Worm (Caenorhabditis elegans): ENCODE results near the gene gfi-1.

The gfi-1 gene

DNA sequence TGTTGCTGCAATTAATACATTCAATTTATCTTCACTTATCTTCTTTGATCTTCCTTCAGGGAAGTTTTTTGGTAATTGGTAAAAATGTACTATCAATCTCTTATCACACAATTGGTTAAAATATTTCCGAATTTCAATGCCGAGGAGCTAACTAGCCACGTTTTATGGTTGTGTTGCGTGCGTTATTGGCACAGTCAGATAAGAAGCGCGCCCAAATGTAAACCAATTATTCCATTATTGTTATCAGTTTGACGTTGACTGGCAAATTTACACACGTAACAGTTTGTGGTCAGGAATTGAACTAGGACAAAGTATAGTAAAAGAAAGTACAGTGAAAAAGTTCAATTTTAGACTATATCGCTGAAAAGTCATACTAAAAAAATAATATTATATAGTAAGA, 7.9 kb upstream of the gfi-1 start:
- TF ChIP-seq ets-4 (tag; optimal IDR thresholded peaks at IDR 0.05) (no peak), ceh-18 (tag; optimal IDR thresholded peaks at IDR 0.05) (no peak), unc-42 (tag; optimal IDR thresholded peaks at IDR 0.05) (no peak), elt-2 (tag; optimal IDR thresholded peaks at IDR 0.05) (peak; percentile 13), hlh-6 (tag; optimal IDR thresholded peaks at IDR 0.05) (no peak)

DNA sequence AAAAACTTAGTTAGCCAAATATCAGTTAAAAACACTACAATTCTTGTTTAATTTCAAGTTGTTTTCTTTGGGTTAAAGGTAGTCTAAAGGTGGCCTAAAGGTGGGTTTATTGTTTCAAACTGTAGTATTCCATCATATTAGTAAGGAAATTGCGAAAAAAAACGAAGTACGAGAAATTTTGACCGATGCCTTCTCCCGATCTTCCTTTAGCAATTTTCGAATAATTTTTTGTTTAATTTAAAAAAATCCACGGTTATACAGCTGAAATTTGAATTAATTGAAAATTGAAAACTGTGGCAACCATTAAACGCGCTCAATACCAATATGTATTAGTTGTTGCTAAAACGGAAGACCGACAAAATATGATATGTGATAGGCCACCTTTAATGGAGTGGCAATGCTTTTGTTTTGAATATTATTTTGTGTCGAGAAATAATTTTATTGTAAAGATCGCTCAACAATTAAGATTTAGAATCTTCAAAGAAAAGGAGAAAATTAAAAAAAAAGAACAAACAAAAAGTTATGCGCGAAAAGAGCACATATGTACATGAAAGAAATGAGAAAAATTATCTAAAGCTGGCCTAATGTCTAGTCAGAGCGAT, 1.3 kb upstream of the gfi-1 start:
- TF ChIP-seq pax-1 (tag; optimal IDR thresholded peaks at IDR 0.05), result no peak
- TF ChIP-seq hlh-13 (GFP tag; optimal IDR thresholded peaks at IDR 0.05), result no peak
- no peak for TF ChIP-seq unc-86 (tag; optimal IDR thresholded peaks at IDR 0.05)
- no peak for TF ChIP-seq C38D4.7 (GFP tag; optimal IDR thresholded peaks at IDR 0.05)
- no peak for TF ChIP-seq ceh-48 (tag; optimal IDR thresholded peaks at IDR 0.05)
- TF ChIP-seq sox-4 (tag; optimal IDR thresholded peaks at IDR 0.05), result no peak
- TF ChIP-seq hlh-30 (tag; optimal IDR thresholded peaks at IDR 0.05; ENCODE audit: insufficient read depth), result no peak
- no peak for TF ChIP-seq Y22D7AL.16 (tag; optimal IDR thresholded peaks at IDR 0.05)
- TF ChIP-seq tbx-2 (tag; optimal IDR thresholded peaks at IDR 0.05), result no peak
- TF ChIP-seq fax-1 (tag; optimal IDR thresholded peaks at IDR 0.05), result no peak

DNA sequence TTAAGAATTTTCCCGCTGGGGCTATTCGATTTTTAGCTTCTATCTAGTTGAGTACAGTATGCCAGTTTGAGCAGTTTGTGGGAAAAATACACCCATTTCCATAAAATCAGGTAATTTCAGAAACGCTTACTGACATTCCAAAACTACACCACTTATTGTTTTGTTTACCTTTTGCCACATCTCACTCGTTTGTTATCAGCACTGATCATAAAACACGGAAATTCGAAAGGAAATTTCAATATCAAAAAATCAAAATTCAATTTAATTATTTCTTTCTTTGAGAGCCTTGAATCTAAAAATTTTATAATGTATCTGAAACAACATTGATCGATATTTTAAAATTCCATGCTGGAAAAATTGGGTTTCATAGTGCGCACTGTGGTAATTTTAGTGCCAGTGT, 797 bp upstream of the gfi-1 start:
- no peak for TF ChIP-seq C08G9.2 (tag; optimal IDR thresholded peaks at IDR 0.05)
- TF ChIP-seq unc-86 (tag; optimal IDR thresholded peaks at IDR 0.05), result no peak
- TF ChIP-seq ceh-22 (tag; optimal IDR thresholded peaks at IDR 0.05), result no peak
- no peak for TF ChIP-seq elt-4 (tag; optimal IDR thresholded peaks at IDR 0.05)
- no peak for TF ChIP-seq ceh-14 (tag; optimal IDR thresholded peaks at IDR 0.05)
- no peak for TF ChIP-seq pros-1 (tag; optimal IDR thresholded peaks at IDR 0.05)
- TF ChIP-seq pag-3 (tag; optimal IDR thresholded peaks at IDR 0.05; ENCODE audit: borderline replicate concordance), result no peak
- TF ChIP-seq Y22D7AL.16 (tag; optimal IDR thresholded peaks at IDR 0.05), result no peak
- TF ChIP-seq gmeb-2 (tag; optimal IDR thresholded peaks at IDR 0.05), result no peak
- TF ChIP-seq ceh-18 (tag; optimal IDR thresholded peaks at IDR 0.05), result no peak
- TF ChIP-seq K09A11.1 (tag; optimal IDR thresholded peaks at IDR 0.05; ENCODE audit: insufficient read depth), result no peak
- TF ChIP-seq eyg-1 (tag; optimal IDR thresholded peaks at IDR 0.05), result no peak
- no peak for TF ChIP-seq ceh-2 (tag; optimal IDR thresholded peaks at IDR 0.05)
- TF ChIP-seq C38D4.7 (GFP tag; optimal IDR thresholded peaks at IDR 0.05), result no peak
- TF ChIP-seq mec-3 (tag; optimal IDR thresholded peaks at IDR 0.05; ENCODE audit: borderline replicate concordance), result no peak
- no peak for TF ChIP-seq ahr-1 (tag; optimal IDR thresholded peaks at IDR 0.05)
- no peak for TF ChIP-seq ceh-9 (tag; optimal IDR thresholded peaks at IDR 0.05)
- no peak for TF ChIP-seq pha-4 (tag; optimal IDR thresholded peaks at IDR 0.05)
- TF ChIP-seq ref-2 (tag; optimal IDR thresholded peaks at IDR 0.05), result no peak
- TF ChIP-seq ets-4 (tag; optimal IDR thresholded peaks at IDR 0.05), result no peak

DNA sequence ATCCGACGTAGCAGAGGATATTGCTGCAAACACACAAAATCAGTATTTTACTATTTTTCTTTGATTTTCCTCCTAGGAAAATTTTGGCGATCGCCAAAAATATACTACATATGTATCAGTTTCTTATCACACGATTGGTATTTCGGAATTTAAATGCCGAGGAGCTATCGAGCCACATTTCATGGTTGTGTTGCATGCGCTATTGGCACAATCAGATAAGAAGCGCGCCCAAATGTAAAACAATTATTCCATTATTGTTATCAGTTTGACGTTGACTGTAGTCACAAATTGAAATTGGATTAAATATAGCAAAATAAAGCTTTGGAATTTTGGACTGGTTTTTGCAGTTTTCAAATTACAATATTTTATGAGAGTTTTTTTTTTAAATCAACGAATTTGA, 809 bp downstream of the gfi-1 start:
- no peak for TF ChIP-seq pax-1 (tag; optimal IDR thresholded peaks at IDR 0.05)
- TF ChIP-seq sox-4 (tag; optimal IDR thresholded peaks at IDR 0.05), result no peak
- no peak for TF ChIP-seq dve-1 (tag; optimal IDR thresholded peaks at IDR 0.05)
- TF ChIP-seq ama-1 (optimal IDR thresholded peaks at IDR 0.05), result no peak
- TF ChIP-seq pha-2 (tag; optimal IDR thresholded peaks at IDR 0.05), result no peak
- no peak for TF ChIP-seq sdc-2 (tag; optimal IDR thresholded peaks at IDR 0.05)
- TF ChIP-seq ceh-34 (tag; optimal IDR thresholded peaks at IDR 0.05), result no peak
- no peak for TF ChIP-seq ttx-3 (tag; optimal IDR thresholded peaks at IDR 0.05)

DNA sequence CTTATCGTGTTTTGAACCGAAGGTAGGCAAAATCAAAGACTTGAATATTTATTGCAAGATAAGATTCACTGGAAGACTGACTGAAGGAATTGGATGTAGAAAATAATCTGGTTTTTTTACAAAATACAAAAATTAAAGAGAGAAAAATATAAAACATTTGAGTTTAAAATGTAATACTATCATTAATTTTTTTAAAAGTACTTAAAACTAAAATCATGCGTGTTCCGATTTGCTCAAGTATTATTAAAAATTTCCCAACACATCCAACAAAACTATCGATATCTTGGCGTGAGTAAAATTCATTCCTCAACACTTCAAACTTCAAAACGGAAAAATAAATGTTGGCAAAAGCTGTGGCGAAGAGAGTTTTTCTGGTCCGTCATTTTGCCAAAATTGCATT, 9.6 kb downstream of the gfi-1 start, which contains the start of gene F57F4.1:
F57F4.1 (plus strand) TSS at position 301 of the 400 bp plus-strand sequence.
- TF ChIP-seq fkh-6 (tag; optimal IDR thresholded peaks at IDR 0.05) (no peak), ceh-19 (GFP tag; optimal IDR thresholded peaks at IDR 0.05) (no peak), pha-2 (tag; optimal IDR thresholded peaks at IDR 0.05) (no peak), lim-6 (tag; optimal IDR thresholded peaks at IDR 0.05) (no peak), Y22D7AL.16 (tag; optimal IDR thresholded peaks at IDR 0.05) (no peak), hlh-6 (tag; optimal IDR thresholded peaks at IDR 0.05) (no peak), sox-4 (tag; optimal IDR thresholded peaks at IDR 0.05) (no peak), ceh-9 (tag; optimal IDR thresholded peaks at IDR 0.05) (no peak), madf-2 (tag; optimal IDR thresholded peaks at IDR 0.05) (no peak), ceh-45 (GFP tag; IDR thresholded peaks at IDR 0.05) (no peak), dmd-4 (tag; optimal IDR thresholded peaks at IDR 0.05; ENCODE audit: borderline replicate concordance) (no peak), pros-1 (tag; optimal IDR thresholded peaks at IDR 0.05) (no peak), ceh-6 (GFP tag; optimal IDR thresholded peaks at IDR 0.05) (no peak), unc-86 (tag; optimal IDR thresholded peaks at IDR 0.05) (no peak), ceh-22 (tag; optimal IDR thresholded peaks at IDR 0.05) (no peak), hlh-13 (GFP tag; optimal IDR thresholded peaks at IDR 0.05) (no peak), hlh-15 (tag; optimal IDR thresholded peaks at IDR 0.05) (no peak), nfya-1 (tag; optimal IDR thresholded peaks at IDR 0.05) (no peak)

Measured in whole organism, late embryonic.